Worm (Caenorhabditis elegans): ENCODE measurements around the gene lido-12.

lido-12 gene

ce11 chrII:3005499-3005898 is at the start of gene lido-12:
TSS of gene lido-12 (plus strand) at chrII:3005799.
- TF ChIP-seq lin-13 (GFP tag; optimal IDR thresholded peaks at IDR 0.05) = no peak

- TF ChIP-seq sptf-1 (tag; optimal IDR thresholded peaks at IDR 0.05) (no peak), fkh-4 (tag; optimal IDR thresholded peaks at IDR 0.05; ENCODE audit: borderline replicate concordance) (no peak), ztf-11 (tag; optimal IDR thresholded peaks at IDR 0.05) (no peak), egl-27 (tag; optimal IDR thresholded peaks at IDR 0.05) (no peak), unc-62 (GFP tag; optimal IDR thresholded peaks at IDR 0.05) (no peak), nhr-28 (tag; optimal IDR thresholded peaks at IDR 0.05) (no peak), nhr-84 (tag; optimal IDR thresholded peaks at IDR 0.05) (no peak), hlh-17 (GFP tag; optimal IDR thresholded peaks at IDR 0.05; ENCODE audit: borderline replicate concordance) (no peak), lsy-2 (tag; optimal IDR thresholded peaks at IDR 0.05) (no peak), unc-86 (tag; optimal IDR thresholded peaks at IDR 0.05) (no peak), nhr-11 (tag; optimal IDR thresholded peaks at IDR 0.05) (no peak), sox-4 (tag; optimal IDR thresholded peaks at IDR 0.05) (no peak), nhr-12 (tag; optimal IDR thresholded peaks at IDR 0.05) (no peak), grh-1 (GFP tag; IDR thresholded peaks at IDR 0.05) (no peak), fkh-8 (tag; optimal IDR thresholded peaks at IDR 0.05) (no peak), egl-13 (tag; optimal IDR thresholded peaks at IDR 0.05) (no peak)
Measured at ce11 chrII:2958308-2958707, 47.3 kb upstream of the lido-12 start, which contains the start of gene srw-60. TSS of gene srw-60 (plus strand) at chrII:2958608.

ce11 chrII:2962531-2963164 is 43.0 kb upstream of the lido-12 start:
- no peak for TF ChIP-seq dsc-1 (tag; optimal IDR thresholded peaks at IDR 0.05)
- peak; percentile 71 for TF ChIP-seq nhr-20 (tag; optimal IDR thresholded peaks at IDR 0.05)
- no peak for TF ChIP-seq sptf-1 (tag; optimal IDR thresholded peaks at IDR 0.05)
- no peak for TF ChIP-seq F16B12.6 (tag; optimal IDR thresholded peaks at IDR 0.05)
- TF ChIP-seq vab-15 (tag; optimal IDR thresholded peaks at IDR 0.05) = no peak
- TF ChIP-seq snpc-4 (tag; optimal IDR thresholded peaks at IDR 0.05) = no peak
- peak in 1 of 2 experiments; percentile 31 for TF ChIP-seq lin-35 (GFP tag; optimal IDR thresholded peaks at IDR 0.05)
- no peak for TF ChIP-seq nhr-19 (GFP tag; conservative IDR thresholded peaks at IDR 0.05)
- TF ChIP-seq xbp-1 (tag; optimal IDR thresholded peaks at IDR 0.05) = no peak
- no peak for TF ChIP-seq fos-1 (tag; optimal IDR thresholded peaks at IDR 0.05)
- TF ChIP-seq pax-3 (tag; optimal IDR thresholded peaks at IDR 0.05) = no peak
- TF ChIP-seq elt-2 (tag; optimal IDR thresholded peaks at IDR 0.05) = no peak
- TF ChIP-seq skn-1 (tag; optimal IDR thresholded peaks at IDR 0.05) = no peak
- TF ChIP-seq nhr-12 (tag; optimal IDR thresholded peaks at IDR 0.05) = no peak
- no peak for TF ChIP-seq Y116A8C.19 (tag; optimal IDR thresholded peaks at IDR 0.05; ENCODE audit: borderline replicate concordance)
- no peak for TF ChIP-seq egl-13 (tag; optimal IDR thresholded peaks at IDR 0.05)
- TF ChIP-seq unc-62 (GFP tag; optimal IDR thresholded peaks at IDR 0.05) = no peak
- TF ChIP-seq tlp-1 (tag; optimal IDR thresholded peaks at IDR 0.05) = no peak
- no peak for TF ChIP-seq C34B4.2 (tag; optimal IDR thresholded peaks at IDR 0.05)
- no peak for TF ChIP-seq grh-1 (GFP tag; IDR thresholded peaks at IDR 0.05)
- TF ChIP-seq tbx-2 (tag; optimal IDR thresholded peaks at IDR 0.05) = peak; percentile 38
- no peak for TF ChIP-seq zip-4 (GFP tag; optimal IDR thresholded peaks at IDR 0.05)
- 0 out of 2 replicates have a peak, but pooled peaks have one; percentile 32 for TF ChIP-seq mab-9 (GFP tag; IDR thresholded peaks at IDR 0.05)
- no peak for TF ChIP-seq sox-4 (tag; optimal IDR thresholded peaks at IDR 0.05)
- TF ChIP-seq ztf-11 (tag; optimal IDR thresholded peaks at IDR 0.05) = no peak
- TF ChIP-seq ama-1 (optimal IDR thresholded peaks at IDR 0.05) = no peak
- peak in 1 of 2 experiments; percentile 28 for TF ChIP-seq lsy-2 (tag; optimal IDR thresholded peaks at IDR 0.05)
- no peak for TF ChIP-seq hlh-4 (tag; optimal IDR thresholded peaks at IDR 0.05)
- no peak for TF ChIP-seq egl-27 (tag; optimal IDR thresholded peaks at IDR 0.05)
- peak; percentile 36 for TF ChIP-seq ceh-8 (GFP tag; optimal IDR thresholded peaks at IDR 0.05)
- TF ChIP-seq ztf-4 (tag; optimal IDR thresholded peaks at IDR 0.05) = no peak
- TF ChIP-seq nhr-77 (tag; optimal IDR thresholded peaks at IDR 0.05) = no peak
- no peak for TF ChIP-seq unc-98 (GFP tag; IDR thresholded peaks at IDR 0.05)
- TF ChIP-seq nhr-85 (tag) = no peak
- TF ChIP-seq jun-1 (tag; optimal IDR thresholded peaks at IDR 0.05) = no peak
- TF ChIP-seq ceh-88 (GFP tag; IDR thresholded peaks at IDR 0.05) = no peak
- peak; percentile 32 to 38 for TF ChIP-seq efl-1 (optimal IDR thresholded peaks at IDR 0.05)
- no peak for TF ChIP-seq efl-1 (GFP tag; optimal IDR thresholded peaks at IDR 0.05 in 1 of 2)
- TF ChIP-seq nhr-11 (tag; optimal IDR thresholded peaks at IDR 0.05) = no peak
- TF ChIP-seq pqm-1 (tag; optimal IDR thresholded peaks at IDR 0.05) = no peak
- no peak for TF ChIP-seq lin-39 (tag; optimal IDR thresholded peaks at IDR 0.05)
